Worm (Caenorhabditis elegans) whole organism, L4 larva: Measurements from ENCODE around the gene emre-1.

Source experiments
- F26F4.8 ChIP-seq: fragments of 200-800 bp; sonication (Bioruptor generic); conservative IDR thresholded peaks from 2 replicates; pipeline ENCODE4 v1.3.6; 2022; ENCODE audit warnings: missing genetic modification characterization, missing compliant biosample characterization
- R02D3.7 ChIP-seq: fragments of 150-350 bp; sonication (generic microtip); optimal IDR thresholded peaks from 3 replicates; lab custom pipeline; 2014; ENCODE audit warnings: missing biosample characterization, missing genetic modification characterization
- T20F7.1 ChIP-seq: fragments of 200-800 bp; sonication (Bioruptor generic); optimal IDR thresholded peaks from 2 replicates; lab custom pipeline; 2018; ENCODE audit warnings: mild to moderate bottlenecking, missing genetic modification characterization, missing compliant biosample characterization
- T26A8.4 ChIP-seq: fragments of 200-800 bp; sonication (Bioruptor generic); IDR thresholded peaks from 2 replicates; pipeline ENCODE4 v1.3.6; 2022; ENCODE audit warnings: missing genetic modification characterization, missing compliant biosample characterization
- Y105C5A.15 ChIP-seq: fragments of 200-800 bp; sonication (Bioruptor generic); IDR thresholded peaks from 2 replicates; pipeline ENCODE4 v1.3.6; 2022; ENCODE audit warnings: missing genetic modification characterization, missing compliant biosample characterization
- Y5F2A.4 ChIP-seq: fragments of 200-800 bp; sonication (Bioruptor generic); optimal IDR thresholded peaks from 2 replicates; lab custom pipeline; 2018; ENCODE audit warnings: mild to moderate bottlenecking, missing genetic modification characterization, missing compliant biosample characterization
- ZK337.2 ChIP-seq: fragments of 200-800 bp; sonication (Bioruptor generic); IDR thresholded peaks from 2 replicates; pipeline ENCODE4 v1.3.6; 2022; ENCODE audit warnings: missing genetic modification reagents, missing genetic modification characterization, missing compliant biosample characterization
- aha-1 ChIP-seq: fragments of 150-350 bp; peaks from one replicate; lab custom pipeline; 2014; ENCODE audit warnings: missing biosample characterization, missing genetic modification characterization
- aly-2 ChIP-seq: sonication (generic microtip); optimal IDR thresholded peaks from 2 replicates; lab custom pipeline; 2018; ENCODE audit warnings: missing biosample characterization, missing genetic modification characterization
- attf-4 ChIP-seq: sonication (generic microtip); optimal IDR thresholded peaks from 3 replicates; lab custom pipeline; 2017; ENCODE audit warnings: missing biosample characterization, missing genetic modification characterization
- ceh-20 ChIP-seq: fragments of 200-800 bp; sonication (Bioruptor generic); IDR thresholded peaks from 2 replicates; pipeline ENCODE4 v1.3.6; 2022; ENCODE audit warnings: missing genetic modification reagents, missing genetic modification characterization, missing compliant biosample characterization
- ceh-44 ChIP-seq: fragments of 200-800 bp; sonication (Bioruptor generic); IDR thresholded peaks from 2 replicates; pipeline ENCODE4 v1.3.6; 2022; ENCODE audit warnings: missing genetic modification reagents, missing genetic modification characterization, missing compliant biosample characterization
- ceh-62 ChIP-seq: sonication (generic microtip); optimal IDR thresholded peaks from 2 replicates; lab custom pipeline; 2017; ENCODE audit warnings: missing biosample characterization, missing genetic modification characterization
- ces-1 ChIP-seq: fragments of 150-350 bp; sonication (generic microtip); optimal IDR thresholded peaks from 4 replicates; lab custom pipeline; 2014; ENCODE audit warnings: missing biosample characterization, missing genetic modification reagents, missing genetic modification characterization
- ctbp-1 ChIP-seq: fragments of 200-800 bp; sonication (Bioruptor generic); IDR thresholded peaks from 2 replicates; pipeline ENCODE4 v1.3.6; 2022; ENCODE audit warnings: missing genetic modification reagents, missing genetic modification characterization, missing compliant biosample characterization
- daf-12 ChIP-seq: fragments of 150-350 bp; optimal IDR thresholded peaks from 2 replicates; lab custom pipeline; 2014; ENCODE audit warnings: missing biosample characterization, missing genetic modification reagents, missing genetic modification characterization
- dmd-8 ChIP-seq: fragments of 200-800 bp; sonication (Bioruptor generic); IDR thresholded peaks from 2 replicates; pipeline ENCODE4 v1.3.6; 2022; ENCODE audit warnings: missing genetic modification characterization, missing compliant biosample characterization
- dpl-1 ChIP-seq: fragments of 150-350 bp; optimal IDR thresholded peaks from 2 replicates; lab custom pipeline; 2014; ENCODE audit warnings: missing biosample characterization, missing genetic modification reagents, missing genetic modification characterization
- egl-27 ChIP-seq: sonication (generic microtip); optimal IDR thresholded peaks from 3 replicates; lab custom pipeline; 2017; ENCODE audit warnings: missing biosample characterization, missing genetic modification reagents, missing genetic modification characterization
- egl-43 ChIP-seq: fragments of 200-800 bp; sonication (Bioruptor generic); IDR thresholded peaks from 2 replicates; pipeline ENCODE4 v1.3.6; 2022; ENCODE audit warnings: missing genetic modification reagents, missing genetic modification characterization, missing compliant biosample characterization
- gei-8 ChIP-seq: fragments of 200-800 bp; sonication (Bioruptor generic); optimal IDR thresholded peaks from 2 replicates; lab custom pipeline; 2018; ENCODE audit warnings: mild to moderate bottlenecking, missing genetic modification characterization, missing compliant biosample characterization
- hif-1 ChIP-seq, 2 experiments: sonication (generic microtip); optimal IDR thresholded peaks; 2 replicates each; lab custom pipeline; 2016 to 2017; ENCODE audit warnings: missing compliant biosample characterization in 2 of 2, missing genetic modification characterization in 2 of 2, missing genetic modification reagents in 2 of 2, missing genotype in 2 of 2, mild to moderate bottlenecking in 1 of 2
- hlh-30 ChIP-seq: sonication (generic microtip); optimal IDR thresholded peaks from 2 replicates; lab custom pipeline; 2017; ENCODE audit warnings: antibody characterized with exemption, mild to moderate bottlenecking, missing genetic modification characterization, missing compliant biosample characterization; ENCODE audit not compliant: insufficient read depth
- jun-1 ChIP-seq: fragments of 150-350 bp; optimal IDR thresholded peaks from 2 replicates; lab custom pipeline; 2014; ENCODE audit warnings: missing biosample characterization, missing genetic modification reagents, missing genetic modification characterization
- lim-7 ChIP-seq: fragments of 200-800 bp; sonication (Bioruptor generic); IDR thresholded peaks from 2 replicates; pipeline ENCODE4 v1.3.6; 2022; ENCODE audit warnings: missing genetic modification characterization, missing compliant biosample characterization
- lin-1 ChIP-seq: fragments of 200-800 bp; sonication (Bioruptor generic); IDR thresholded peaks from 2 replicates; pipeline ENCODE4 v1.3.6; 2022; ENCODE audit warnings: missing genetic modification reagents, missing genetic modification characterization, missing compliant biosample characterization
- lin-39 ChIP-seq: fragments of 150-350 bp; optimal IDR thresholded peaks from 2 replicates; lab custom pipeline; 2014; ENCODE audit warnings: missing biosample characterization, missing genetic modification reagents, missing genetic modification characterization
- mep-1 ChIP-seq: fragments of 150-350 bp; sonication (generic microtip); optimal IDR thresholded peaks from 3 replicates; lab custom pipeline; 2014; ENCODE audit warnings: missing biosample characterization, missing genetic modification characterization
- mes-2 ChIP-seq: sonication (generic microtip); optimal IDR thresholded peaks from 2 replicates; lab custom pipeline; 2016; ENCODE audit warnings: missing genotype, mild to moderate bottlenecking, missing genetic modification characterization, missing compliant biosample characterization; ENCODE audit not compliant: poor library complexity, severe bottlenecking
- mxl-2 ChIP-seq: fragments of 200-800 bp; sonication (Bioruptor generic); conservative IDR thresholded peaks from 2 replicates; pipeline ENCODE4 v1.3.6; 2022; ENCODE audit warnings: missing genetic modification reagents, missing genetic modification characterization, missing compliant biosample characterization
- nhr-6 ChIP-seq: fragments of 150-350 bp; optimal IDR thresholded peaks from 2 replicates; lab custom pipeline; 2014; ENCODE audit warnings: missing biosample characterization, missing genetic modification characterization
- nhr-76 ChIP-seq: fragments of 150-350 bp; optimal IDR thresholded peaks from 2 replicates; lab custom pipeline; 2014; ENCODE audit warnings: missing biosample characterization, missing genetic modification characterization
- pha-4 ChIP-seq, 2 experiments: fragments of 150-350 bp in 1 of 2; fragments of 200-800 bp in 1 of 2; sonication (Bioruptor generic) in 1 of 2; IDR thresholded peaks in 1 of 2; optimal IDR thresholded peaks in 1 of 2; 2 replicates each; pipeline versions ENCODE4 v1.3.6 to Lab custom; 2014 to 2022; ENCODE audit warnings: missing genetic modification characterization in 2 of 2, missing genetic modification reagents in 2 of 2, missing biosample characterization in 1 of 2, missing compliant biosample characterization in 1 of 2
- php-3 ChIP-seq: fragments of 200-800 bp; sonication (Bioruptor generic); IDR thresholded peaks from 2 replicates; pipeline ENCODE4 v1.3.6; 2022; ENCODE audit warnings: missing genetic modification reagents, missing genetic modification characterization, missing compliant biosample characterization
- pqm-1 ChIP-seq: sonication (generic microtip); optimal IDR thresholded peaks from 2 replicates; lab custom pipeline; 2017; ENCODE audit warnings: missing biosample characterization, missing genetic modification characterization
- saeg-2 ChIP-seq: fragments of 200-800 bp; sonication (Bioruptor generic); IDR thresholded peaks from 2 replicates; pipeline ENCODE4 v1.3.6; 2022; ENCODE audit warnings: missing genetic modification reagents, missing genetic modification characterization, missing compliant biosample characterization
- sdz-12 ChIP-seq: fragments of 200-800 bp; sonication (Bioruptor generic); optimal IDR thresholded peaks from 2 replicates; lab custom pipeline; 2018; ENCODE audit warnings: mild to moderate bottlenecking, missing genetic modification characterization, missing compliant biosample characterization
- snpc-1.2 ChIP-seq: fragments of 200-800 bp; sonication (Bioruptor generic); IDR thresholded peaks from 2 replicates; pipeline ENCODE4 v1.3.6; 2022; ENCODE audit warnings: missing genetic modification reagents, missing genetic modification characterization, missing compliant biosample characterization
- unc-130 ChIP-seq: sonication (generic microtip); optimal IDR thresholded peaks from 2 replicates; lab custom pipeline; 2016; ENCODE audit warnings: missing genetic modification reagents, missing genetic modification characterization, missing compliant biosample characterization
- vab-7 ChIP-seq: fragments of 200-800 bp; sonication (Bioruptor generic); IDR thresholded peaks from 2 replicates; pipeline ENCODE4 v1.3.6; 2022; ENCODE audit warnings: missing genetic modification reagents, missing genetic modification characterization, missing compliant biosample characterization
- zfp-2 ChIP-seq: sonication (generic microtip); optimal IDR thresholded peaks from 2 replicates; lab custom pipeline; 2016; ENCODE audit warnings: mild to moderate bottlenecking, missing genetic modification characterization, missing compliant biosample characterization
- zfp-3 ChIP-seq: fragments of 200-800 bp; sonication (Bioruptor generic); conservative IDR thresholded peaks from 2 replicates; pipeline ENCODE4 v1.3.6; 2022; ENCODE audit warnings: missing genetic modification reagents, missing genetic modification characterization, missing compliant biosample characterization
- zip-2 ChIP-seq: fragments of 150-350 bp; optimal IDR thresholded peaks from 2 replicates; lab custom pipeline; 2014; ENCODE audit warnings: missing biosample characterization, missing genetic modification characterization

The emre-1 gene

DNA sequence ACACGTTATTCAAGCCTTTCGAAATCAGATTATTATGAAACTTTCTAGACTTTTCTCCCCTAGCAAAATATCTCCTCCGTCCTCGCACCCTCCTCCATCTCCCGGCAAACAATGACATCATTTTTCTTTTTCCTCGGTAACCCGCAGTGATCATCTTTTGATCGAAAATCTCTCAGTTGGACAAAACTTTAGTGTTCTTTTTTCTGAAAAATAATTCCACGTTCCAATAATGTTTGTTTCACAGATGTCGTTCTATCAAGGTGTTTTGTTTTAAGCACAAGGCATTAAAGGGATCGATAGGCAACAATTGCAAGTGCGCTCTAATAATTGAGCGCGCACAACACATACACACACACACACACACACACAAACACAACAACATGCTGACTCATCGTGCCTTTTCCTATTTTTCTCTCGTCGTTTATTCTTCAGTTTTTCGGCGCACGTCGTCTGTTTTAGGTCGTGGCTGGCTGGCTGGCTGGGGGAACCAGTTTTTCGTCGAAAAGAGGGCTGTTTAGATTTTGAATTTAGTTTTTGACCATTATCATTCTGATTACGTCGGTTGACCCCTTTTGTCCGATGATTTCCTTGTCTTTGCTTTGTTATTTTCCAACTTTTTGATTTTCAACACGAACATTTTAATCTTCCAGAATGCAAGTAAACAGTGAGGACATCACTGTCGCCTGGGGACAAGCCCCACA lies 3.9 kb upstream of the emre-1 start, which contains the start of gene F20D1.3 (continued):
- TF ChIP-seq saeg-2 (no peak), pha-4 (GFP tag; IDR thresholded peaks at IDR 0.05; lab: Robert Waterston, UW) (no peak), pha-4 (tag; optimal IDR thresholded peaks at IDR 0.05; lab: Kevin White, UChicago) (no peak), gei-8 (GFP tag; lab: Kevin White, UChicago) (no peak), daf-12 (tag; lab: Kevin White, UChicago) (no peak), jun-1 (peak; percentile 60), egl-27 (tag; lab: Kevin White, UChicago) (no peak), Y105C5A.15 (GFP tag; lab: Robert Waterston, UW) (no peak), dmd-8 (no peak), ZK337.2 (GFP tag; lab: Robert Waterston, UW) (no peak), hlh-30 (tag; lab: Kevin White, UChicago) (peak; percentile 70), zfp-2 (tag; lab: Kevin White, UChicago) (no peak), mes-2 (peak; percentile 69), Y5F2A.4 (no peak), ceh-62 (no peak), unc-130 (no peak)

DNA sequence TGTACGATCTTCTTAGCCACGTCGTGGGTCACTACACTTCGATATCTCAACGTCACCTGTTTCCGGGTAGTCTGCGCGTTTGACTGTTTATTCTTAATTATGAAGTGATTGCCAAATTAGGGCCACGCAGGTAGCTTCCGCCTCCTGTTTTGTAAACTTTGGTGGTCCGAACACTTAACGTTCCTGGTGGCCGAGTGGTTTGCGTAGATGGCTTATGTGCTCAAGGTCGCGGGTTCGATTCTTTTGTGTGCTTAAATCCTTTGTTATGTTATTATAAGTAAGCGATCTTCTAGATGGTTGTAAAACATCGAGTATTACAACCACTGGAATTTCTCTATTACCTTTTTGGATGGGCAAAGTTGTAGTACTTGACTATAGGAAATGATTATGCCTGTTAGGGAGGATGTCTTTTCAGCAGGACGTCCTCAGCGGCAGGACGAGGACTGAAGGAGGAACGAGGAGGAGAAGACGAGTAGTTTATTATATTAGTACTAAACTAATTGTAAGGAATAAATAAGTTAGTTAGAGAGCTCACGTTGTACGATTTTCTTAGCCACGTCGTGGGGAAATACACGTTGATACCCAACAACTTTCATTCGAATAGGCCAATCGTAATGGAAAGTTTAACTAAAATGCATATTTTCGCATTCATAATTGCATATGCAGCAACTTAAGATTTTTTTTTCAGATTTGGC lies 2.5 kb upstream of the emre-1 start:
- TF ChIP-seq lim-7 (GFP tag; lab: Robert Waterston, UW), result 0 out of 2 replicates have a peak, but pooled peaks have one; percentile 13
- TF ChIP-seq F26F4.8 (GFP tag; lab: Robert Waterston, UW), result 0 out of 2 replicates have a peak, but pooled peaks have one; percentile 19
- no peak for TF ChIP-seq gei-8 (GFP tag; lab: Kevin White, UChicago)
- no peak for TF ChIP-seq ctbp-1 (GFP tag; lab: Robert Waterston, UW)
- peak; percentile 14 for TF ChIP-seq mes-2
- peak; percentile 91 for TF ChIP-seq aha-1
- TF ChIP-seq snpc-1.2 (GFP tag; lab: Robert Waterston, UW), result 0 out of 2 replicates have a peak, but pooled peaks have one; percentile 35
- TF ChIP-seq nhr-6 (tag; lab: Kevin White, UChicago), result no peak
- no peak for TF ChIP-seq vab-7 (GFP tag; lab: Robert Waterston, UW)
- peak; percentile 44 for TF ChIP-seq ces-1 (GFP tag; lab: Kevin White, UChicago)
- TF ChIP-seq T20F7.1 (GFP tag; lab: Kevin White, UChicago), result no peak

DNA sequence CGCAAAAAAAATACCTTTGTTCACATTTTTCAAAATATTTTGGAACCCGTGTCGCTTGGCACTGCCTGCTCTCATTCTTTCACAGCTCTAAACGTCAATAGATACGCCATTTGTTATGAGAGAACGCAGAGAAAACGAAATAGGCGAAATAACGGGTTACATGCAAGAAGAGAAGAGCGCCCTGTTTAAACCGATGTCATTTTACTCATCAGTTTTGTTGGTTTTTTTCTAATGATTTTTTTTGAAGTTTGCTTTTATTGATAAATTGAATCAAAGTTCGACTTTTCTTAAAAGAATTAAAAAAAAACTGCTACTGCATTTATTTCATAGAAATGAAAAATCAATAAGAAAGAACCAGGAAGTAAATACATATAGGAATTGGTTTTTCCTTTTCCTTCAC lies 732 bp upstream of the emre-1 start:
- no peak for TF ChIP-seq zfp-3 (GFP tag; lab: Robert Waterston, UW)
- TF ChIP-seq ceh-44, result no peak
- TF ChIP-seq ceh-62, result no peak
- TF ChIP-seq dpl-1 (GFP tag; lab: Kevin White, UChicago), result no peak
- peak; percentile 19 for TF ChIP-seq hlh-30 (tag; lab: Kevin White, UChicago)
- TF ChIP-seq T20F7.1 (GFP tag; lab: Kevin White, UChicago), result peak; percentile 27
- TF ChIP-seq zip-2 (tag; lab: Kevin White, UChicago), result no peak
- no peak for TF ChIP-seq lin-1 (GFP tag; lab: Robert Waterston, UW)
- no peak for TF ChIP-seq gei-8 (GFP tag; lab: Kevin White, UChicago)
- TF ChIP-seq mes-2, result peak; percentile 47
- no peak for TF ChIP-seq sdz-12 (GFP tag; lab: Kevin White, UChicago)
- no peak for TF ChIP-seq egl-43
- no peak for TF ChIP-seq hif-1 (tag; optimal IDR thresholded peaks at IDR 0.05; lab: Kevin White, UChicago)
- no peak for TF ChIP-seq unc-130
- no peak for TF ChIP-seq php-3 (GFP tag; lab: Robert Waterston, UW)
- TF ChIP-seq mxl-2 (GFP tag; lab: Robert Waterston, UW), result no peak
- no peak for TF ChIP-seq lin-39 (tag; lab: Kevin White, UChicago)
- TF ChIP-seq nhr-76, result no peak
- no peak for TF ChIP-seq ceh-20
- TF ChIP-seq egl-27 (tag; lab: Kevin White, UChicago), result no peak
- TF ChIP-seq pqm-1, result no peak
- TF ChIP-seq lim-7 (GFP tag; lab: Robert Waterston, UW), result no peak
- TF ChIP-seq mep-1 (tag; lab: Kevin White, UChicago), result peak; percentile 62
- TF ChIP-seq pha-4 (GFP tag; IDR thresholded peaks at IDR 0.05; lab: Robert Waterston, UW), result no peak
- peak; percentile 62 for TF ChIP-seq pha-4 (tag; optimal IDR thresholded peaks at IDR 0.05; lab: Kevin White, UChicago)
- peak; percentile 27; the same call in 1 of the 2 replicates for TF ChIP-seq T26A8.4 (GFP tag; lab: Robert Waterston, UW)
- no peak for TF ChIP-seq aly-2 (tag; lab: Kevin White, UChicago)
- no peak for TF ChIP-seq ctbp-1 (GFP tag; lab: Robert Waterston, UW)
- no peak for TF ChIP-seq vab-7 (GFP tag; lab: Robert Waterston, UW)
- TF ChIP-seq attf-4 (tag; lab: Kevin White, UChicago), result no peak
- no peak for TF ChIP-seq Y5F2A.4
- no peak for TF ChIP-seq R02D3.7 (tag; lab: Kevin White, UChicago)
